Fruit fly (Drosophila melanogaster): ENCODE measurements around the gene CG14641.

Gene CG14641

dm6 chr3R:4243096-4243940 lies 11.2 kb upstream of the CG14641 start, which contains the start of gene CG34305 (continued):
- TF ChIP-seq CoRest (tag; optimal IDR thresholded peaks at IDR 0.05) (peak; percentile 17), CG30403 (GFP tag; optimal IDR thresholded peaks at IDR 0.05) (peak; percentile 9), Hr51 (GFP tag; optimal IDR thresholded peaks at IDR 0.05) (peak in 1 of 2 experiments; percentile 43), Ada2b (GFP tag; IDR thresholded peaks at IDR 0.05) (peak; percentile 29; the same call in 1 of the 2 replicates), CG18599 (GFP tag; optimal IDR thresholded peaks at IDR 0.05) (peak; percentile 4), CG15269 (tag; optimal IDR thresholded peaks at IDR 0.05) (peak; percentile 33), ssp (GFP tag; IDR thresholded peaks at IDR 0.05) (no peak), phol (tag; optimal IDR thresholded peaks at IDR 0.05) (peak; percentile 7), fd3F (GFP tag; optimal IDR thresholded peaks at IDR 0.05) (peak; percentile 37), fru (optimal IDR thresholded peaks at IDR 0.05) (no peak), Dp (GFP tag; optimal IDR thresholded peaks at IDR 0.05) (no peak), lab (GFP tag; optimal IDR thresholded peaks at IDR 0.05) (peak; percentile 11), CG1233 (GFP tag; optimal IDR thresholded peaks at IDR 0.05) (peak; percentile 20), nmo (GFP tag; optimal IDR thresholded peaks at IDR 0.05) (peak; percentile 6), CG3281 (GFP tag; optimal IDR thresholded peaks at IDR 0.05) (peak; percentile 38), onecut (GFP tag; IDR thresholded peaks at IDR 0.05) (peak; percentile 89), Mes4 (GFP tag; optimal IDR thresholded peaks at IDR 0.05) (no peak), CG2120 (GFP tag; optimal IDR thresholded peaks at IDR 0.05) (peak; percentile 30), unc-4 (GFP tag; IDR thresholded peaks at IDR 0.05; ENCODE audit: partially characterized antibody) (no peak), row (GFP tag; IDR thresholded peaks at IDR 0.05) (0 out of 3 replicates have a peak, but pooled peaks have one; percentile 24), seq (GFP tag; IDR thresholded peaks at IDR 0.05) (0 out of 2 replicates have a peak, but pooled peaks have one; percentile 10), Meics (GFP tag; optimal IDR thresholded peaks at IDR 0.05) (peak; percentile 45), CG14860 (GFP tag; IDR thresholded peaks at IDR 0.05; ENCODE audit: partially characterized antibody) (no peak), Fer1 (GFP tag; optimal IDR thresholded peaks at IDR 0.05) (peak; percentile 19)

dm6 chr3R:4242209-4242887 lies 10.2 kb upstream of the CG14641 start, which contains the start of gene CG14642:
Gene CG14642, minus strand, starts transcription at chr3R:4242717.
- TF ChIP-seq CG32532 (GFP tag; IDR thresholded peaks at IDR 0.05) (0 out of 2 replicates have a peak, but pooled peaks have one; percentile 13), CG34376 (GFP tag; optimal IDR thresholded peaks at IDR 0.05) (peak; percentile 36), CG31224 (GFP tag; IDR thresholded peaks at IDR 0.05) (0 out of 2 replicates have a peak, but pooled peaks have one; percentile 22), gfzf (GFP tag; optimal IDR thresholded peaks at IDR 0.05) (no peak), CG6791 (GFP tag; IDR thresholded peaks at IDR 0.05; ENCODE audit: partially characterized antibody) (0 out of 3 replicates have a peak, but pooled peaks have one; percentile 19), crol (GFP tag; IDR thresholded peaks at IDR 0.05) (peak; percentile 47), CG11456 (GFP tag; IDR thresholded peaks at IDR 0.05) (0 out of 3 replicates have a peak, but pooled peaks have one; percentile 45), row (GFP tag; IDR thresholded peaks at IDR 0.05) (0 out of 3 replicates have a peak, but pooled peaks have one; percentile 12), CG6272 (GFP tag; IDR thresholded peaks at IDR 0.05) (no peak), gcm (GFP tag; optimal IDR thresholded peaks at IDR 0.05) (peak; percentile 72), Jarid2 (GFP tag; optimal IDR thresholded peaks at IDR 0.05) (peak; percentile 5), CG17328 (GFP tag; IDR thresholded peaks at IDR 0.05) (no peak), Hr39 (optimal IDR thresholded peaks at IDR 0.05) (peak; percentile 58), Med (GFP tag) (peak; percentile 14)

All from whole organism, embryonic.